Worm (Caenorhabditis elegans) whole organism, L4 larva: ENCODE results near the gene gpa-3.

Source experiments
- D1046.2 ChIP-seq: fragments of 200-800 bp; sonication (Bioruptor generic); IDR thresholded peaks from 2 replicates; pipeline ENCODE4 v1.3.6; 2022; ENCODE audit warnings: missing genetic modification characterization, missing compliant biosample characterization
- F10B5.3 ChIP-seq: sonication (generic microtip); optimal IDR thresholded peaks from 2 replicates; lab custom pipeline; 2016; ENCODE audit warnings: mild to moderate bottlenecking, missing genetic modification characterization, missing compliant biosample characterization
- F26F4.8 ChIP-seq: fragments of 200-800 bp; sonication (Bioruptor generic); conservative IDR thresholded peaks from 2 replicates; pipeline ENCODE4 v1.3.6; 2022; ENCODE audit warnings: missing genetic modification characterization, missing compliant biosample characterization
- F44E2.7 ChIP-seq: fragments of 200-800 bp; sonication (Bioruptor generic); IDR thresholded peaks from 2 replicates; pipeline ENCODE4 v2.1.2; 2022; ENCODE audit warnings: missing genetic modification characterization, missing compliant biosample characterization
- T26A8.4 ChIP-seq: fragments of 200-800 bp; sonication (Bioruptor generic); IDR thresholded peaks from 2 replicates; pipeline ENCODE4 v1.3.6; 2022; ENCODE audit warnings: missing genetic modification characterization, missing compliant biosample characterization
- Y105C5A.15 ChIP-seq: fragments of 200-800 bp; sonication (Bioruptor generic); IDR thresholded peaks from 2 replicates; pipeline ENCODE4 v1.3.6; 2022; ENCODE audit warnings: missing genetic modification characterization, missing compliant biosample characterization
- aha-1 ChIP-seq: fragments of 150-350 bp; peaks from one replicate; lab custom pipeline; 2014; ENCODE audit warnings: missing biosample characterization, missing genetic modification characterization
- aly-2 ChIP-seq: sonication (generic microtip); optimal IDR thresholded peaks from 2 replicates; lab custom pipeline; 2018; ENCODE audit warnings: missing biosample characterization, missing genetic modification characterization
- ama-1 ChIP-seq: fragments of 150-350 bp; optimal IDR thresholded peaks from 2 replicates; lab custom pipeline; 2014; ENCODE audit warnings: inconsistent platforms, mixed read lengths
- attf-4 ChIP-seq: sonication (generic microtip); optimal IDR thresholded peaks from 3 replicates; lab custom pipeline; 2017; ENCODE audit warnings: missing biosample characterization, missing genetic modification characterization
- ceh-20 ChIP-seq: fragments of 200-800 bp; sonication (Bioruptor generic); IDR thresholded peaks from 2 replicates; pipeline ENCODE4 v1.3.6; 2022; ENCODE audit warnings: missing genetic modification reagents, missing genetic modification characterization, missing compliant biosample characterization
- ceh-28 ChIP-seq: fragments of 150-350 bp; optimal IDR thresholded peaks from 2 replicates; lab custom pipeline; 2014; ENCODE audit warnings: missing biosample characterization, missing genetic modification reagents, missing genetic modification characterization
- ceh-32 ChIP-seq: sonication (generic microtip); optimal IDR thresholded peaks from 2 replicates; lab custom pipeline; 2016; ENCODE audit warnings: mild to moderate bottlenecking, missing genetic modification characterization, missing compliant biosample characterization; ENCODE audit not compliant: poor library complexity
- ceh-82 ChIP-seq: sonication (generic microtip); optimal IDR thresholded peaks from 2 replicates; lab custom pipeline; 2017; ENCODE audit warnings: missing biosample characterization, missing genetic modification characterization
- ctbp-1 ChIP-seq: fragments of 200-800 bp; sonication (Bioruptor generic); IDR thresholded peaks from 2 replicates; pipeline ENCODE4 v1.3.6; 2022; ENCODE audit warnings: missing genetic modification reagents, missing genetic modification characterization, missing compliant biosample characterization
- daf-12 ChIP-seq: fragments of 150-350 bp; optimal IDR thresholded peaks from 2 replicates; lab custom pipeline; 2014; ENCODE audit warnings: missing biosample characterization, missing genetic modification reagents, missing genetic modification characterization
- daf-16 ChIP-seq, 3 experiments: sonication (generic microtip); optimal IDR thresholded peaks; 2 replicates each; lab custom pipeline; 2016 to 2017; ENCODE audit warnings: missing genetic modification characterization in 3 of 3, missing genetic modification reagents in 3 of 3, mild to moderate bottlenecking in 2 of 3, missing compliant biosample characterization in 2 of 3, missing biosample characterization in 1 of 3, moderate library complexity in 1 of 3
- daf-19 ChIP-seq: fragments of 200-800 bp; sonication (Bioruptor generic); conservative IDR thresholded peaks from 2 replicates; pipeline ENCODE4 v1.3.6; 2022; ENCODE audit warnings: missing genetic modification characterization, missing compliant biosample characterization
- dmd-6 ChIP-seq: fragments of 200-800 bp; sonication (Bioruptor generic); IDR thresholded peaks from 2 replicates; pipeline ENCODE4 v1.3.6; 2022; ENCODE audit warnings: missing genetic modification reagents, missing genetic modification characterization, missing compliant biosample characterization
- dmd-8 ChIP-seq: fragments of 200-800 bp; sonication (Bioruptor generic); IDR thresholded peaks from 2 replicates; pipeline ENCODE4 v1.3.6; 2022; ENCODE audit warnings: missing genetic modification characterization, missing compliant biosample characterization
- dpl-1 ChIP-seq: fragments of 150-350 bp; optimal IDR thresholded peaks from 2 replicates; lab custom pipeline; 2014; ENCODE audit warnings: missing biosample characterization, missing genetic modification reagents, missing genetic modification characterization
- hif-1 ChIP-seq, 2 experiments: sonication (generic microtip); optimal IDR thresholded peaks; 2 replicates each; lab custom pipeline; 2016 to 2017; ENCODE audit warnings: missing compliant biosample characterization in 2 of 2, missing genetic modification characterization in 2 of 2, missing genetic modification reagents in 2 of 2, missing genotype in 2 of 2, mild to moderate bottlenecking in 1 of 2
- hlh-11 ChIP-seq: fragments of 200-800 bp; sonication (Bioruptor generic); optimal IDR thresholded peaks from 2 replicates; lab custom pipeline; 2018; ENCODE audit warnings: mild to moderate bottlenecking, missing genetic modification characterization, missing compliant biosample characterization
- jun-1 ChIP-seq: fragments of 150-350 bp; optimal IDR thresholded peaks from 2 replicates; lab custom pipeline; 2014; ENCODE audit warnings: missing biosample characterization, missing genetic modification reagents, missing genetic modification characterization
- lim-7 ChIP-seq: fragments of 200-800 bp; sonication (Bioruptor generic); IDR thresholded peaks from 2 replicates; pipeline ENCODE4 v1.3.6; 2022; ENCODE audit warnings: missing genetic modification characterization, missing compliant biosample characterization
- lin-1 ChIP-seq: fragments of 200-800 bp; sonication (Bioruptor generic); IDR thresholded peaks from 2 replicates; pipeline ENCODE4 v1.3.6; 2022; ENCODE audit warnings: missing genetic modification reagents, missing genetic modification characterization, missing compliant biosample characterization
- lin-13 ChIP-seq: fragments of 150-350 bp; optimal IDR thresholded peaks from 2 replicates; lab custom pipeline; 2014; ENCODE audit warnings: missing biosample characterization, missing genetic modification reagents, missing genetic modification characterization
- lin-29 ChIP-seq: fragments of 200-800 bp; sonication (Bioruptor generic); IDR thresholded peaks from 2 replicates; pipeline ENCODE4 v1.3.6; 2022; ENCODE audit warnings: missing genetic modification reagents, missing genetic modification characterization, missing compliant biosample characterization
- lin-39 ChIP-seq: fragments of 150-350 bp; optimal IDR thresholded peaks from 2 replicates; lab custom pipeline; 2014; ENCODE audit warnings: missing biosample characterization, missing genetic modification reagents, missing genetic modification characterization
- madf-5 ChIP-seq, 2 experiments: fragments of 200-800 bp; sonication (Bioruptor generic); IDR thresholded peaks; 2 replicates each; pipeline ENCODE4 v1.3.6; 2022; ENCODE audit warnings: missing compliant biosample characterization in 2 of 2, missing genetic modification characterization in 2 of 2
- madf-9 ChIP-seq: fragments of 200-800 bp; sonication (Bioruptor generic); conservative IDR thresholded peaks from 2 replicates; pipeline ENCODE4 v1.3.6; 2022; ENCODE audit warnings: missing genetic modification reagents, missing genetic modification characterization, missing compliant biosample characterization
- mep-1 ChIP-seq: fragments of 150-350 bp; sonication (generic microtip); optimal IDR thresholded peaks from 3 replicates; lab custom pipeline; 2014; ENCODE audit warnings: missing biosample characterization, missing genetic modification characterization
- mes-2 ChIP-seq: sonication (generic microtip); optimal IDR thresholded peaks from 2 replicates; lab custom pipeline; 2016; ENCODE audit warnings: missing genotype, mild to moderate bottlenecking, missing genetic modification characterization, missing compliant biosample characterization; ENCODE audit not compliant: poor library complexity, severe bottlenecking
- mxl-3 ChIP-seq: fragments of 200-800 bp; sonication (Bioruptor generic); optimal IDR thresholded peaks from 2 replicates; lab custom pipeline; 2018; ENCODE audit warnings: mild to moderate bottlenecking, missing genetic modification characterization, missing compliant biosample characterization
- nhr-11 ChIP-seq: fragments of 150-350 bp; optimal IDR thresholded peaks from 2 replicates; lab custom pipeline; 2014; ENCODE audit warnings: missing biosample characterization, missing genetic modification characterization
- nhr-111 ChIP-seq: fragments of 200-800 bp; sonication (Bioruptor generic); optimal IDR thresholded peaks from 2 replicates; lab custom pipeline; 2018; ENCODE audit warnings: mild to moderate bottlenecking, missing genetic modification characterization, missing compliant biosample characterization
- nhr-237 ChIP-seq: sonication (generic microtip); optimal IDR thresholded peaks from 2 replicates; lab custom pipeline; 2017; ENCODE audit warnings: missing biosample characterization, missing genetic modification characterization
- nhr-28 ChIP-seq: fragments of 150-350 bp; optimal IDR thresholded peaks from 2 replicates; lab custom pipeline; 2014; ENCODE audit warnings: missing biosample characterization, missing genetic modification characterization
- nhr-48 ChIP-seq: sonication (generic microtip); optimal IDR thresholded peaks from 2 replicates; lab custom pipeline; 2016; ENCODE audit warnings: mild to moderate bottlenecking, missing genetic modification characterization, missing compliant biosample characterization
- nhr-6 ChIP-seq: fragments of 150-350 bp; optimal IDR thresholded peaks from 2 replicates; lab custom pipeline; 2014; ENCODE audit warnings: missing biosample characterization, missing genetic modification characterization
- nhr-77 ChIP-seq: fragments of 150-350 bp; optimal IDR thresholded peaks from 2 replicates; lab custom pipeline; 2014; ENCODE audit warnings: missing biosample characterization, missing genetic modification characterization
- php-3 ChIP-seq: fragments of 200-800 bp; sonication (Bioruptor generic); IDR thresholded peaks from 2 replicates; pipeline ENCODE4 v1.3.6; 2022; ENCODE audit warnings: missing genetic modification reagents, missing genetic modification characterization, missing compliant biosample characterization
- rbr-2 ChIP-seq: sonication (generic microtip); optimal IDR thresholded peaks from 2 replicates; lab custom pipeline; 2016; ENCODE audit warnings: missing genotype, missing genetic modification characterization, missing compliant biosample characterization
- sdz-12 ChIP-seq: fragments of 200-800 bp; sonication (Bioruptor generic); optimal IDR thresholded peaks from 2 replicates; lab custom pipeline; 2018; ENCODE audit warnings: mild to moderate bottlenecking, missing genetic modification characterization, missing compliant biosample characterization
- set-16 ChIP-seq: fragments of 200-800 bp; sonication (Bioruptor generic); IDR thresholded peaks from 2 replicates; pipeline ENCODE4 v1.3.6; 2022; ENCODE audit warnings: missing genetic modification reagents, missing genetic modification characterization, missing compliant biosample characterization
- skn-1 ChIP-seq: fragments of 150-350 bp; optimal IDR thresholded peaks from 2 replicates; lab custom pipeline; 2014; ENCODE audit warnings: missing biosample characterization, missing genetic modification characterization
- tra-1 ChIP-seq: fragments of 200-800 bp; sonication (Bioruptor generic); IDR thresholded peaks from 2 replicates; pipeline ENCODE4 v1.3.6; 2022; ENCODE audit warnings: missing genetic modification reagents, missing genetic modification characterization, missing compliant biosample characterization
- unc-39 ChIP-seq: sonication (generic microtip); optimal IDR thresholded peaks from 2 replicates; lab custom pipeline; 2017; ENCODE audit warnings: missing biosample characterization, missing genetic modification characterization
- unc-62 ChIP-seq, 3 experiments: fragments of 150-350 bp in 1 of 3; sonication (generic microtip); optimal IDR thresholded peaks in 2 of 3; peaks in 1 of 3; 1 replicate in 1 of 3; 2 replicates in 2 of 3; lab custom pipeline; 2014 to 2017; ENCODE audit warnings: missing biosample characterization in 3 of 3, missing genetic modification characterization in 3 of 3, missing genetic modification reagents in 3 of 3, missing genotype in 1 of 3
- vab-7 ChIP-seq: fragments of 200-800 bp; sonication (Bioruptor generic); IDR thresholded peaks from 2 replicates; pipeline ENCODE4 v1.3.6; 2022; ENCODE audit warnings: missing genetic modification reagents, missing genetic modification characterization, missing compliant biosample characterization
- zag-1 ChIP-seq: fragments of 150-350 bp; optimal IDR thresholded peaks from 2 replicates; lab custom pipeline; 2014; ENCODE audit warnings: missing biosample characterization, missing genetic modification characterization
- ztf-11 ChIP-seq: fragments of 150-350 bp; optimal IDR thresholded peaks from 2 replicates; lab custom pipeline; 2014; ENCODE audit warnings: missing biosample characterization, missing genetic modification characterization
- ztf-7 ChIP-seq: fragments of 150-350 bp; optimal IDR thresholded peaks from 2 replicates; lab custom pipeline; 2014; ENCODE audit warnings: missing biosample characterization, missing genetic modification characterization

Gene gpa-3

DNA sequence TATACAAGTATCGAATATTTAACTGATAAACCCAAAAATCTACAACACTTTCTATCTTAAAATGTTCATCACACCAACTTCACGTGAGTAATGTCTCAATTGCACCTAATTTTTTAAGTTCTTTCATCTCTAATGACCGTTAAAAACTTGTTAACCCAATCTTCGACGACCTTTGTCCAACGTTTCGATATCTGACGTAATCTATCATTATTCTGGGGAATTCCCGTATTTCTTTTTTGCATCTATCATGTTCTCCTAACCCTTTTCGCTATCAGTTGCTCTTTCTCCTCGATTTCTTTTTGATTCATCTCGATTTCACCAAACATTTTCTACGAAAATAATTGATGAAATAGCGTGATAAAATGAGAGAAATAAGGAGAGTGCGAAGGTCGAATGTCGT, 31.9 kb downstream of the gpa-3 start:
- no peak for TF ChIP-seq daf-19
- no peak for TF ChIP-seq F44E2.7
- TF ChIP-seq jun-1 (tag; lab: Kevin White, UChicago), result no peak
- no peak for TF ChIP-seq lin-1 (GFP tag; lab: Robert Waterston, UW)
- no peak for TF ChIP-seq dpl-1 (GFP tag; lab: Kevin White, UChicago)
- TF ChIP-seq T26A8.4 (GFP tag; lab: Robert Waterston, UW), result no peak
- no peak for TF ChIP-seq ztf-7 (tag; lab: Kevin White, UChicago)
- peak; percentile 6 for TF ChIP-seq mep-1 (tag; lab: Kevin White, UChicago)
- no peak for TF ChIP-seq F10B5.3
- TF ChIP-seq rbr-2 (tag; lab: Kevin White, UChicago), result no peak
- no peak for TF ChIP-seq dmd-8 (GFP tag; lab: Robert Waterston, UW)
- peak; percentile 93 for TF ChIP-seq aha-1 (tag; lab: Kevin White, UChicago)
- TF ChIP-seq lim-7 (GFP tag; lab: Robert Waterston, UW), result no peak
- TF ChIP-seq nhr-77, result no peak
- no peak for TF ChIP-seq ztf-11
- TF ChIP-seq tra-1, result no peak
- no peak for TF ChIP-seq set-16 (GFP tag; lab: Robert Waterston, UW)
- no peak for TF ChIP-seq D1046.2 (GFP tag; lab: Robert Waterston, UW)
- TF ChIP-seq nhr-48 (tag; lab: Kevin White, UChicago), result peak; percentile 88
- TF ChIP-seq ceh-20 (GFP tag; lab: Robert Waterston, UW), result peak; percentile 39; the same call in 1 of the 2 replicates
- TF ChIP-seq nhr-11 (tag; lab: Kevin White, UChicago), result peak; percentile 1
- TF ChIP-seq hlh-11 (tag; lab: Kevin White, UChicago), result peak; percentile 69
- no peak for TF ChIP-seq aly-2 (tag; lab: Kevin White, UChicago)
- TF ChIP-seq daf-12 (tag; lab: Kevin White, UChicago), result no peak
- TF ChIP-seq unc-62 (GFP tag; optimal IDR thresholded peaks at IDR 0.05 in 1 of 2; lab: Kevin White, UChicago), result peak in 1 of 2 experiments; percentile 90
- TF ChIP-seq unc-62 (tag; optimal IDR thresholded peaks at IDR 0.05; lab: Kevin White, UChicago), result no peak
- TF ChIP-seq daf-16 (GFP tag; optimal IDR thresholded peaks at IDR 0.05; lab: Kevin White, UChicago), result no peak
- TF ChIP-seq daf-16 (tag; optimal IDR thresholded peaks at IDR 0.05; lab: Kevin White, UChicago), result peak; percentile 37
- TF ChIP-seq madf-5 (GFP tag; IDR thresholded peaks at IDR 0.05; lab: Robert Waterston, UW), result no peak
- no peak for TF ChIP-seq F26F4.8 (GFP tag; lab: Robert Waterston, UW)
- TF ChIP-seq mes-2 (tag; lab: Kevin White, UChicago), result no peak
- TF ChIP-seq lin-29 (GFP tag; lab: Robert Waterston, UW), result no peak
- TF ChIP-seq skn-1, result no peak
- TF ChIP-seq ceh-32, result no peak
- TF ChIP-seq lin-13 (GFP tag; lab: Kevin White, UChicago), result no peak
- TF ChIP-seq ctbp-1 (GFP tag; lab: Robert Waterston, UW), result no peak
- no peak for TF ChIP-seq ceh-28 (tag; lab: Kevin White, UChicago)
- TF ChIP-seq zag-1 (tag; lab: Kevin White, UChicago), result no peak
- no peak for TF ChIP-seq sdz-12 (GFP tag; lab: Kevin White, UChicago)
- no peak for TF ChIP-seq nhr-111 (GFP tag; lab: Kevin White, UChicago)
- no peak for TF ChIP-seq ama-1 (lab: Kevin White, UChicago)
- TF ChIP-seq madf-9 (GFP tag; lab: Robert Waterston, UW), result no peak
- no peak for TF ChIP-seq Y105C5A.15 (GFP tag; lab: Robert Waterston, UW)
- no peak for TF ChIP-seq php-3 (GFP tag; lab: Robert Waterston, UW)
- TF ChIP-seq ceh-82 (tag; lab: Kevin White, UChicago), result no peak
- no peak for TF ChIP-seq nhr-6 (tag; lab: Kevin White, UChicago)
- TF ChIP-seq vab-7, result no peak
- TF ChIP-seq dmd-6, result peak; percentile 54
- TF ChIP-seq lin-39 (tag; lab: Kevin White, UChicago), result no peak
- no peak for TF ChIP-seq hif-1 (tag; optimal IDR thresholded peaks at IDR 0.05; lab: Kevin White, UChicago)
- no peak for TF ChIP-seq nhr-237 (tag; lab: Kevin White, UChicago)
- no peak for TF ChIP-seq unc-39 (tag; lab: Kevin White, UChicago)
- TF ChIP-seq attf-4, result no peak
- TF ChIP-seq mxl-3 (GFP tag; lab: Kevin White, UChicago), result no peak
- peak; percentile 37 for TF ChIP-seq nhr-28 (tag; lab: Kevin White, UChicago)
